Worm (Caenorhabditis elegans): ENCODE measurements around the gene try-4.

Gene try-4

DNA sequence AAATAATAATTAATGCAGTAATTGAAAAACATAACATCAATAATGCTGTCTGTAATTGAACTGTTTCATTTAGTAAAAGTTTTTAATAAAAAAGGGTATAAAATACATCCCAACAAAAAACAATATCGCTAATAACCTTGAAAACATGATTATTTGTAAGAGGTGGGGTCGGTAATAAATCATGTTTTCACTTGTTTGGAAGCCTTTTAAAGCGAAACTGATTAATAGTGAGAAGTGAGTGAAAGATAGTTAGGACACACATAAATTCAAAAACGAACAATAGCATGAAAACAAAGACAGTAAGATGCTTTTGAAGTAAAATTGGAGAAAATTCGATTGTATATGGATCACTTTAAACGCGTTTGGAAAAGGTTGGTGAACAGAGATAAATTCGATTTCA is at the start of gene try-4:
Gene try-4, minus strand, starts transcription at position 74 of the 400 bp plus-strand sequence.
- TF ChIP-seq nhr-11 (tag; optimal IDR thresholded peaks at IDR 0.05) (no peak), pqm-1 (tag; optimal IDR thresholded peaks at IDR 0.05) (no peak), dmd-6 (GFP tag; IDR thresholded peaks at IDR 0.05) (no peak), unc-62 (GFP tag; optimal IDR thresholded peaks at IDR 0.05 in 1 of 2) (peak in 1 of 2 experiments; percentile 97), unc-62 (tag; optimal IDR thresholded peaks at IDR 0.05) (no peak), nhr-28 (tag; optimal IDR thresholded peaks at IDR 0.05) (peak; percentile 10), fos-1 (tag; optimal IDR thresholded peaks at IDR 0.05) (no peak), Y5F2A.4 (GFP tag; optimal IDR thresholded peaks at IDR 0.05) (no peak)

DNA sequence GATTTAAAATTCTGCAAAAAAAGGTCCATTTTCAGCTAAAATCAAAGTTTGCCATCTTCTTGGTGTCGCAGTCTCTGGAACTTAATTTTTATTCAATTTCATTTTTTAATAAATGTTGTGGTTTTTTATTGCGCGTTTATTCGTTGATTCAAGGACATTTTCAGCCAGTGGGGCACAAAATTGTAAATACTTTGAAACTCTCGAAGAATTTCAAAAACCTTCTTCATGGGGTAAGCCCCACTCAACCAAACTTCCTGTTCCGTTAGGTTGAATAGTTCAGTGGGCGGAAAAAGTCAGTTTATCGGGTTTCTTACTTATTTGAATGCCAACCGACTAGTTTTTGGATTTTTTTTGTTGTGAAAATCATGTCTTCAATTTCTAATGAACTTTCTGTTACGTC is 49.2 kb upstream of the try-4 start, which contains the start of gene ttll-9:
Gene ttll-9, plus strand, starts transcription at position 301 of the 400 bp plus-strand sequence.
- TF ChIP-seq nhr-6 (tag; optimal IDR thresholded peaks at IDR 0.05) (no peak), ceh-62 (tag; optimal IDR thresholded peaks at IDR 0.05) (no peak), lin-39 (tag; optimal IDR thresholded peaks at IDR 0.05) (no peak), ceh-20 (GFP tag; IDR thresholded peaks at IDR 0.05) (no peak), dmd-9 (GFP tag; IDR thresholded peaks at IDR 0.05) (no peak), zfp-2 (tag; optimal IDR thresholded peaks at IDR 0.05) (no peak), duxl-1 (tag; optimal IDR thresholded peaks at IDR 0.05; ENCODE audit: poor library complexity) (no peak), ceh-82 (tag; optimal IDR thresholded peaks at IDR 0.05) (no peak), unc-62 (GFP tag; optimal IDR thresholded peaks at IDR 0.05 in 1 of 2) (no peak), unc-62 (tag; optimal IDR thresholded peaks at IDR 0.05) (no peak), pqm-1 (tag; optimal IDR thresholded peaks at IDR 0.05) (no peak), unc-39 (tag; optimal IDR thresholded peaks at IDR 0.05) (no peak), ces-1 (GFP tag; optimal IDR thresholded peaks at IDR 0.05) (no peak), nhr-11 (tag; optimal IDR thresholded peaks at IDR 0.05) (no peak), set-16 (GFP tag; IDR thresholded peaks at IDR 0.05) (no peak), sdz-12 (GFP tag; optimal IDR thresholded peaks at IDR 0.05) (no peak)

DNA sequence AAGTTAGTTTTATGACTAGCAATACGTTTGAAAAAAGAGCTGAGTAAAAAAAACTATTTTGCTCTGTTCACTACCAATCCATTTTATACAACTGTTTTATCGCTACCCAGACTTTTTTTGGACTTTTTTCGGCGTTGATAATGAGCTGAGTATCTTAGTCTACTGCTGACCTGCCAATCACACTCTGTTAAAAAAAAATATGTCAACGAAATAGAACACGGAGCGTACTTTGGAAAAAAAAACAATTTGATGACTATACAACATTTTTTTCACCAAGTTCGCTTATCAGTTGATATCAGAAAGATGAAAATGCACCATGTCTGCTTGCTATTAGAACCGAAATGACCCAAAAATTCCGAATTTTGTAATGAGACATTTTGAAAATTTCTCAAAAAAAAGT is 48.8 kb upstream of the try-4 start:
- TF ChIP-seq daf-16 (GFP tag; optimal IDR thresholded peaks at IDR 0.05) (no peak), daf-16 (tag; optimal IDR thresholded peaks at IDR 0.05) (peak; percentile 62), hlh-11 (tag; optimal IDR thresholded peaks at IDR 0.05) (peak; percentile 57), php-3 (GFP tag; IDR thresholded peaks at IDR 0.05) (0 out of 2 replicates have a peak, but pooled peaks have one; percentile 10), ceh-82 (tag; optimal IDR thresholded peaks at IDR 0.05) (no peak), madf-9 (GFP tag; conservative IDR thresholded peaks at IDR 0.05) (no peak), nhr-48 (tag; optimal IDR thresholded peaks at IDR 0.05) (peak; percentile 28), T20F7.1 (GFP tag; optimal IDR thresholded peaks at IDR 0.05) (no peak), gei-8 (GFP tag; optimal IDR thresholded peaks at IDR 0.05) (no peak), dmd-6 (GFP tag; IDR thresholded peaks at IDR 0.05) (peak; percentile 83), tra-1 (GFP tag; IDR thresholded peaks at IDR 0.05) (0 out of 2 replicates have a peak, but pooled peaks have one; percentile 13), ctbp-1 (GFP tag; IDR thresholded peaks at IDR 0.05) (no peak)

DNA sequence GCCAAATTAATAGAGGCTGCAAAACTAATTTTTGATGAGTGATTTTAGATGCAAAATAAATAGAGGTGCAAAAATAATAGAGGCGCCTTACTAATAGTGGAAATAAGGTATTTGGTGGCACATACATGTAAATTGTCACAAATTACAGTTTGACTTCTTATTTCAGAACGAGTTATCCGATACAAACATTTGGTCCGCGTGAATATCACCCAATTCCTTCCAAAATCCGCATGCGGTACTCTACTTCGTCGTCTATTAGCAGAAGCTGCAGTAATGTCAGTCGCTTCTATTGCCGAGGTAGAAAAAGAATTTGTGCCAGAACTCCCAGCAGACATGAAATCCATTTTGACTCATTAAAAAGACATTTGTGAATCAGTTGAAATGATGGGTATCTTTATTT is 46.0 kb upstream of the try-4 start:
- TF ChIP-seq unc-62 (GFP tag; optimal IDR thresholded peaks at IDR 0.05 in 1 of 2) (peak in 1 of 2 experiments; percentile 92), unc-62 (tag; optimal IDR thresholded peaks at IDR 0.05) (no peak), madf-5 (GFP tag; IDR thresholded peaks at IDR 0.05) (no peak)

DNA sequence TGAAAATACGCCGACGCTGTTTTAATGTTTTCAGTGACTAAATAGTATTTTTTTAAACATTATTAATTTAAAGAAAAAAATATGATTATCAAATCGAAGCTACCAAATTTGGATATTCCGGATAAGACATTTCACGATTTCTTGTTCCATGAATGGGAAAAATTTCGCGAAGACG is 43.0 kb upstream of the try-4 start, which contains the start of gene acs-12:
Gene acs-12, plus strand, starts transcription at position 76 of the 175 bp plus-strand sequence.
- no peak for TF ChIP-seq nhr-42 (GFP tag; IDR thresholded peaks at IDR 0.05)
- TF ChIP-seq cey-2 (tag; optimal IDR thresholded peaks at IDR 0.05; ENCODE audit: borderline replicate concordance, insufficient read depth) = no peak
- no peak for TF ChIP-seq lim-7 (GFP tag; IDR thresholded peaks at IDR 0.05)
- TF ChIP-seq lin-15B (tag; optimal IDR thresholded peaks at IDR 0.05) = no peak
- TF ChIP-seq fos-1 (tag; optimal IDR thresholded peaks at IDR 0.05) = no peak
- TF ChIP-seq pqm-1 (tag; optimal IDR thresholded peaks at IDR 0.05) = no peak
- no peak for TF ChIP-seq nhr-48 (tag; optimal IDR thresholded peaks at IDR 0.05)
- TF ChIP-seq lin-13 (GFP tag; optimal IDR thresholded peaks at IDR 0.05) = no peak
- no peak for TF ChIP-seq F26F4.8 (GFP tag; conservative IDR thresholded peaks at IDR 0.05)
- no peak for TF ChIP-seq tra-1 (GFP tag; IDR thresholded peaks at IDR 0.05)
- no peak for TF ChIP-seq ctbp-1 (GFP tag; IDR thresholded peaks at IDR 0.05)
- no peak for TF ChIP-seq zfp-2 (tag; optimal IDR thresholded peaks at IDR 0.05)
- TF ChIP-seq aha-1 (tag) = no peak
- no peak for TF ChIP-seq hmg-1.1 (GFP tag; IDR thresholded peaks at IDR 0.05)
- no peak for TF ChIP-seq ztf-11 (tag; optimal IDR thresholded peaks at IDR 0.05)

Measured in whole organism, L4 larva.